Worm (Caenorhabditis elegans): ENCODE measurements around the gene ttr-34.

The ttr-34 gene

ce11 chrX:13144975-13145618 is 5.5 kb downstream of the ttr-34 start (continued):
- TF ChIP-seq Y105C5A.15 (GFP tag; IDR thresholded peaks at IDR 0.05) (no peak), nhr-25 (tag; optimal IDR thresholded peaks at IDR 0.05; ENCODE audit: borderline replicate concordance, insufficient read depth) (peak; percentile 79), Y75B8A.6 (GFP tag; IDR thresholded peaks at IDR 0.05) (no peak), vab-7 (GFP tag; IDR thresholded peaks at IDR 0.05) (no peak; the same call in none of the 2 replicates), Y5F2A.4 (GFP tag; optimal IDR thresholded peaks at IDR 0.05) (peak; percentile 46), nhr-11 (tag; optimal IDR thresholded peaks at IDR 0.05) (peak; percentile 88), lin-13 (GFP tag; optimal IDR thresholded peaks at IDR 0.05) (peak; percentile 81), mep-1 (tag; optimal IDR thresholded peaks at IDR 0.05) (peak; percentile 98), zip-2 (tag; optimal IDR thresholded peaks at IDR 0.05) (peak; percentile 74), nhr-76 (tag; optimal IDR thresholded peaks at IDR 0.05) (peak; percentile 27), T26A8.4 (GFP tag; IDR thresholded peaks at IDR 0.05) (peak; percentile 92)

DNA sequence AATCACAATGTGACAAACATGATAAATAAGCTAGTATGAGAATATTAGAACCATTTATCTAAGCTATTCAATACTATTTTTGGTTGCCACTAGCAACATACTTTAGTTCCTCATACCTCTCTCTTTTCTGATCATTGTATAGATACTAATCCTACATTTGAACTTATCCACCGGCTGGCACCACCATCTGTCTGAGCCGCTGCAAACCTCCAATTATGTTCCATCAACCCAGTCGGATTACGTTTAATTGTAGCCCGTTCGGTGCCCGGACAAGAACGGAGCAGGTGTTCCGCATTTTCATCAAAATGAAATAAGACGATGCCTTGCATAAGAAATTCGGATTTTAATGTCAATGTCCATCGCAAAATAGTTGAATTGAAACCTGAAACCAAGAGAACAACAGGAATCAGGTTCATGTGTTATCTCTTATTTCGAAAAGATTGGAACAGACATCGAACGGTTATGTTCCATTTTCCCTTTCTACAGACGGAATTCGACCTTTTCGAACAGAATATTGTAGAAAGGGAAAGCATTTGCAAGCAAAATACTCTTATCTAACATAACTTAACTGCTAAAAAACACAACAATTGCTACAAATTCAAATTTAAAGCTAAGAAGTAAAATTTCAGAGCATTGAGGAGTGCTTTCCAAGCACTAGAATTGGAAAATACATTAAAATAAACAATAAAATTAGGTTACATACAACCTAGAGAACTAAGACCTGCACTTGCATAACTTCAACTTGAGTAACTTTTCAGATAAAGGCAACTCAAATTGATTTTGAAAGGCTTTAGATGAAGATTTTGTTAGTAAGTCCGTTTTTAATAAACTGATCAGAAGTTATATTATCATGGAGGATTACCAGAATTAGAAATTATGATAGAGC is 6.6 kb downstream of the ttr-34 start:
- TF ChIP-seq aha-1 (tag) (peak; percentile 95), nhr-11 (tag; optimal IDR thresholded peaks at IDR 0.05) (no peak), unc-62 (GFP tag; optimal IDR thresholded peaks at IDR 0.05 in 1 of 2) (peak in 1 of 2 experiments; percentile 87), unc-62 (tag; optimal IDR thresholded peaks at IDR 0.05) (no peak)

- TF ChIP-seq lim-7 (GFP tag; IDR thresholded peaks at IDR 0.05) (no peak), mxl-3 (GFP tag; optimal IDR thresholded peaks at IDR 0.05) (peak; percentile 65), hlh-11 (tag; optimal IDR thresholded peaks at IDR 0.05) (peak; percentile 45), fkh-10 (GFP tag; optimal IDR thresholded peaks at IDR 0.05) (peak; percentile 30), daf-16 (GFP tag; optimal IDR thresholded peaks at IDR 0.05) (peak in 1 of 2 experiments; percentile 55), daf-16 (tag; optimal IDR thresholded peaks at IDR 0.05) (peak; percentile 55), F37D6.2 (tag; optimal IDR thresholded peaks at IDR 0.05) (no peak), lsy-2 (tag; optimal IDR thresholded peaks at IDR 0.05) (no peak), lin-13 (GFP tag; optimal IDR thresholded peaks at IDR 0.05) (no peak), fos-1 (tag; optimal IDR thresholded peaks at IDR 0.05) (no peak), nhr-11 (tag; optimal IDR thresholded peaks at IDR 0.05) (peak; percentile 44), hif-1 (tag; optimal IDR thresholded peaks at IDR 0.05) (peak in 1 of 2 experiments; percentile 48), dpl-1 (GFP tag; optimal IDR thresholded peaks at IDR 0.05) (no peak), F10B5.3 (tag; optimal IDR thresholded peaks at IDR 0.05) (no peak), unc-62 (GFP tag; optimal IDR thresholded peaks at IDR 0.05 in 1 of 2) (peak in 1 of 2 experiments; percentile 94), unc-62 (tag; optimal IDR thresholded peaks at IDR 0.05) (no peak), Y75B8A.6 (GFP tag; IDR thresholded peaks at IDR 0.05) (no peak), dmd-6 (GFP tag; IDR thresholded peaks at IDR 0.05) (no peak), Y105C5A.15 (GFP tag; IDR thresholded peaks at IDR 0.05) (no peak), rbr-2 (tag; optimal IDR thresholded peaks at IDR 0.05) (peak; percentile 53), Y5F2A.4 (GFP tag; optimal IDR thresholded peaks at IDR 0.05) (no peak), unc-39 (tag; optimal IDR thresholded peaks at IDR 0.05) (no peak), mdl-1 (tag; optimal IDR thresholded peaks at IDR 0.05) (peak; percentile 50 to 93), nhr-77 (tag; optimal IDR thresholded peaks at IDR 0.05) (no peak), mep-1 (tag; optimal IDR thresholded peaks at IDR 0.05) (peak; percentile 57), tra-1 (GFP tag; IDR thresholded peaks at IDR 0.05) (peak; percentile 30; the same call in 1 of the 2 replicates), zfp-3 (GFP tag; conservative IDR thresholded peaks at IDR 0.05) (no peak), nhr-102 (tag; optimal IDR thresholded peaks at IDR 0.05) (no peak), gei-8 (GFP tag; optimal IDR thresholded peaks at IDR 0.05) (no peak), mes-2 (tag; optimal IDR thresholded peaks at IDR 0.05; ENCODE audit: poor library complexity, severe bottlenecking) (no peak), hlh-30 (tag; optimal IDR thresholded peaks at IDR 0.05; ENCODE audit: insufficient read depth) (peak; percentile 87), F26F4.8 (GFP tag; conservative IDR thresholded peaks at IDR 0.05) (no peak)
These were observed 7.5 kb downstream of the ttr-34 start for ce11 chrX:13147105-13147504.

Data from whole organism, L4 larva.